Fruit fly (Drosophila melanogaster) whole organism, wandering third instar larva: ENCODE results near the gene Rtc1.

Experiments
- CrebA ChIP-seq: fragments of 200-800 bp; sonication (Bioruptor generic); optimal IDR thresholded peaks from 2 replicates; lab custom pipeline; 2016; ENCODE audit warnings: missing biosample characterization, mild to moderate bottlenecking, missing genetic modification characterization, borderline replicate concordance
- Hr78 ChIP-seq: fragments of >200 bp; optimal IDR thresholded peaks from 2 replicates; lab custom pipeline; 2017; ENCODE audit warnings: missing biosample characterization, missing genetic modification characterization
- Mio ChIP-seq: sonication (Bioruptor generic); optimal IDR thresholded peaks from 2 replicates; lab custom pipeline; 2016; ENCODE audit warnings: missing biosample characterization, missing genetic modification characterization
- Myc ChIP-seq: fragments of >200 bp; optimal IDR thresholded peaks from 2 replicates; lab custom pipeline; 2017
- br ChIP-seq: fragments of 200-800 bp; sonication (Bioruptor generic); optimal IDR thresholded peaks from 2 replicates; lab custom pipeline; 2016; ENCODE audit warnings: missing biosample characterization, missing genetic modification characterization
- h ChIP-seq: fragments of 200-800 bp; sonication (Bioruptor generic); optimal IDR thresholded peaks from 3 replicates; lab custom pipeline; 2016; ENCODE audit warnings: missing biosample characterization, mild to moderate bottlenecking, missing genetic modification characterization
- lola ChIP-seq: fragments of >200 bp; optimal IDR thresholded peaks from 2 replicates; lab custom pipeline; 2017; ENCODE audit warnings: missing biosample characterization, missing genetic modification characterization

DNA sequence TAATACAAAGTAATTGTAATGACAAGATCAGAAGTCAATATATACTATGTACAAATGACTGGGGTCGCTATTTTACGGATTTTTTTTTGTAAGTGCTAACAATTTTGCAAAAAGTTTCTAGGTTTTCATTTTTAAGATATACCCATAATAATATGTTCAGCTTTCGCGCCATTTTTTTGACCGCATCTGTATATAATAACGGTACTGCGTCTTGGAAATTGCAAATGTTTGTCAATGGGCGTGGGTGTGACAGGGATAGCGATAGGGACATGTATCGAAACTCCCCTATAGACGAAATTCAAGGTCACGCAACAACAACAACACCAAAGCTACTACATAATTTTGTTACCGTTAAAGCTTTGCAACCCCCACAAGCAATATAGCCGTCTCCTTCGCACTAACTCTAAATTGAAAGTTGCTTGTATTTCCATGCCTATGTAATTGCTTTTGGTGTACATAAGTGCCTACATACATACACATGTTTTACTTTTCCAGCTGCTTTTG lies 4.4 kb upstream of the Rtc1 start:
- no peak for TF ChIP-seq Myc (lab: Kevin White, UChicago)
- no peak for TF ChIP-seq Mio
- TF ChIP-seq h (GFP tag; lab: Kevin White, UChicago) = no peak
- no peak for TF ChIP-seq br (GFP tag; lab: Kevin White, UChicago)
- TF ChIP-seq Hr78 = no peak
- no peak for TF ChIP-seq lola
- TF ChIP-seq CrebA = no peak
